Fruit fly (Drosophila melanogaster): ENCODE measurements around the gene Ras85D.

The Ras85D gene

dm6 chr3R:9548769-9549168, 35.9 kb upstream of the Ras85D start:
- no peak for TF ChIP-seq HLH106 (tag; optimal IDR thresholded peaks at IDR 0.05)
- no peak for TF ChIP-seq Jra (GFP tag; optimal IDR thresholded peaks at IDR 0.05)
- TF ChIP-seq dsf (GFP tag; optimal IDR thresholded peaks at IDR 0.05; ENCODE audit: borderline replicate concordance): no peak
- TF ChIP-seq psq (GFP tag; optimal IDR thresholded peaks at IDR 0.05): no peak
- TF ChIP-seq OdsH (GFP tag; optimal IDR thresholded peaks at IDR 0.05): no peak
- TF ChIP-seq h (GFP tag; optimal IDR thresholded peaks at IDR 0.05): no peak
- TF ChIP-seq dl (GFP tag; optimal IDR thresholded peaks at IDR 0.05; ENCODE audit: insufficient read depth in 1 of 2, partially characterized antibody in 2 of 2): no peak
- no peak for TF ChIP-seq fru (GFP tag; optimal IDR thresholded peaks at IDR 0.05)
- TF ChIP-seq Mio (GFP tag; optimal IDR thresholded peaks at IDR 0.05): no peak
- TF ChIP-seq ey (GFP tag; optimal IDR thresholded peaks at IDR 0.05): no peak
- TF ChIP-seq jim (GFP tag; optimal IDR thresholded peaks at IDR 0.05): no peak
- no peak for TF ChIP-seq pan (optimal IDR thresholded peaks at IDR 0.05)
- TF ChIP-seq brk (GFP tag; optimal IDR thresholded peaks at IDR 0.05): no peak

DNA sequence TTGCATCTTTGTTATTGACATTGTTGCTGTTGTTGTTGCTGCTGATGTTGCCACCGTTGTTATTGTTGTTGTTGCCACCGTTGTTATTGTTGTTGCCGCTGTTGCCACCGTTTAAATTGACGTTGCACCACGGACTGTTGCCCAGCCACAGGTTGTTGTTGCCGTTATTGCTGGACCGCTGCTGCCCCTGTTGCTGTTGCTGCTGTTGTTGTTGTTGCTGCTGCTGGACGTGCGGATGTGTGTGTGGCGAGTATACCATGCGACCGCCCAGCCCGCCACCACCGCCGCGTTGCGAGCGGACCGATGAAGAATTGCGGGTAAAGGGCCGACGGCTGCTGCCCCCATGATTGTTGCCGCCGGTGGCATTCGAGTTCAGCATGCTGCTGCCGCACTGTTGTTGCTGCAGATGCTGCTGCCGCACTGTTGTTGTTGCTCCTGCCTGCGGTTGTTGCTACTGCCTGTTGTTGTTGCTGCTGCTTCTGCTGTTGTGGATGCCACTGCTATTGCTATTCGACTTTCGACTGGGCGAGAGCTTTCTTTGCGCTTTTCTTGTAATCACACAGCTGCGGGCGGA, 34.0 kb upstream of the Ras85D start:
- TF ChIP-seq Jra (GFP tag; optimal IDR thresholded peaks at IDR 0.05): no peak
- peak; percentile 82 for TF ChIP-seq Dfd (GFP tag; optimal IDR thresholded peaks at IDR 0.05)

dm6 chr3R:9543495-9544180, 30.8 kb upstream of the Ras85D start:
- TF ChIP-seq OdsH (GFP tag; optimal IDR thresholded peaks at IDR 0.05) (no peak), N (GFP tag; optimal IDR thresholded peaks at IDR 0.05) (peak; percentile 29), Hr83 (GFP tag; optimal IDR thresholded peaks at IDR 0.05; ENCODE audit: poor library complexity, severe bottlenecking) (no peak)

dm6 chr3R:9534595-9535217, 21.8 kb upstream of the Ras85D start:
- TF ChIP-seq Dif (GFP tag; optimal IDR thresholded peaks at IDR 0.05; ENCODE audit: partially characterized antibody) (peak; percentile 85), Vsx2 (GFP tag; optimal IDR thresholded peaks at IDR 0.05; ENCODE audit: partially characterized antibody) (peak; percentile 36), dl (GFP tag; optimal IDR thresholded peaks at IDR 0.05; ENCODE audit: insufficient read depth in 1 of 2, partially characterized antibody in 2 of 2) (peak; percentile 80 to 85), pan (optimal IDR thresholded peaks at IDR 0.05) (no peak)

DNA sequence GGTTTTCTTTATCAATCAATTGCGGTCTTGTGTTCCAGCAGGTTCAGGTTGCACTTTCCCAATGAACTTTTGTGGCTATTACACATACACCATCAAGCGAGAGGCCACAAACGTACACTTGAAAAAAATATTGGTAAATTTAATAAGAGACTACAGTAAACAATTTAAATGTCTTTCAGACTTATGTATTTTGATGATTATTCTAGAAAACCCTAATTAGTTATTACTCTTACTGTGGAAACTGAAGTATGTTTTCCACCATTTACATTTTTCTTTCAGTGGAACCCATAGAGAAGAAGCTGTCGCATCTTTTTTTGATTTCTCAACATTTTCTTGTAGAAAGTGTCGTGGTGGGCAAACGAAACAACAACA, 21.2 kb upstream of the Ras85D start:
- TF ChIP-seq Hr78 (GFP tag; optimal IDR thresholded peaks at IDR 0.05): no peak
- TF ChIP-seq tai (GFP tag; optimal IDR thresholded peaks at IDR 0.05): peak; percentile 81
- TF ChIP-seq dl (GFP tag; optimal IDR thresholded peaks at IDR 0.05; ENCODE audit: insufficient read depth in 1 of 2, partially characterized antibody in 2 of 2): no peak
- TF ChIP-seq Jra (GFP tag; optimal IDR thresholded peaks at IDR 0.05): peak; percentile 65
- TF ChIP-seq sage (GFP tag; optimal IDR thresholded peaks at IDR 0.05): peak; percentile 50
- TF ChIP-seq brk (GFP tag; optimal IDR thresholded peaks at IDR 0.05): peak; percentile 77
- TF ChIP-seq fru (GFP tag; optimal IDR thresholded peaks at IDR 0.05): peak; percentile 89
- TF ChIP-seq CG9705 (GFP tag; optimal IDR thresholded peaks at IDR 0.05): peak; percentile 7
- TF ChIP-seq rgr (GFP tag; optimal IDR thresholded peaks at IDR 0.05): peak; percentile 90
- TF ChIP-seq Abd-B (GFP tag; optimal IDR thresholded peaks at IDR 0.05): no peak
- TF ChIP-seq dsf (GFP tag; optimal IDR thresholded peaks at IDR 0.05; ENCODE audit: borderline replicate concordance): peak; percentile 69
- no peak for TF ChIP-seq jim (GFP tag; optimal IDR thresholded peaks at IDR 0.05)
- TF ChIP-seq pan (optimal IDR thresholded peaks at IDR 0.05): no peak
- TF ChIP-seq Dif (GFP tag; optimal IDR thresholded peaks at IDR 0.05; ENCODE audit: partially characterized antibody): no peak
- no peak for TF ChIP-seq Dfd (GFP tag; optimal IDR thresholded peaks at IDR 0.05)
- no peak for TF ChIP-seq Vsx2 (GFP tag; optimal IDR thresholded peaks at IDR 0.05; ENCODE audit: partially characterized antibody)
- TF ChIP-seq usp (GFP tag; optimal IDR thresholded peaks at IDR 0.05): no peak
- TF ChIP-seq CrebA (GFP tag; optimal IDR thresholded peaks at IDR 0.05; ENCODE audit: borderline replicate concordance): no peak
- TF ChIP-seq Hr83 (GFP tag; optimal IDR thresholded peaks at IDR 0.05; ENCODE audit: poor library complexity, severe bottlenecking): no peak
- peak; percentile 88 for TF ChIP-seq ey (GFP tag; optimal IDR thresholded peaks at IDR 0.05)
- peak; percentile 84 for TF ChIP-seq Sp1 (GFP tag; optimal IDR thresholded peaks at IDR 0.05)
- peak; percentile 63 for TF ChIP-seq dmrt93B (GFP tag; optimal IDR thresholded peaks at IDR 0.05)
- TF ChIP-seq foxo (GFP tag; optimal IDR thresholded peaks at IDR 0.05): peak in 1 of 2 experiments; percentile 84
- no peak for TF ChIP-seq Myc (optimal IDR thresholded peaks at IDR 0.05)
- TF ChIP-seq Hnf4 (GFP tag; optimal IDR thresholded peaks at IDR 0.05): peak; percentile 87
- no peak for TF ChIP-seq lola (GFP tag; optimal IDR thresholded peaks at IDR 0.05)
- peak; percentile 87 for TF ChIP-seq br (GFP tag; optimal IDR thresholded peaks at IDR 0.05)
- TF ChIP-seq N (GFP tag; optimal IDR thresholded peaks at IDR 0.05): no peak
- TF ChIP-seq h (GFP tag; optimal IDR thresholded peaks at IDR 0.05): peak; percentile 77
- TF ChIP-seq OdsH (GFP tag; optimal IDR thresholded peaks at IDR 0.05): peak; percentile 85
- TF ChIP-seq Mio (GFP tag; optimal IDR thresholded peaks at IDR 0.05): no peak
- TF ChIP-seq CG32264 (GFP tag; optimal IDR thresholded peaks at IDR 0.05): peak; percentile 70
- peak; percentile 66 for TF ChIP-seq psq (GFP tag; optimal IDR thresholded peaks at IDR 0.05)
- TF ChIP-seq GATAd (GFP tag; optimal IDR thresholded peaks at IDR 0.05): peak; percentile 6
- TF ChIP-seq HLH106 (tag; optimal IDR thresholded peaks at IDR 0.05): peak; percentile 80
- peak; percentile 85 for TF ChIP-seq sv (GFP tag; optimal IDR thresholded peaks at IDR 0.05)

Data from whole organism, wandering third instar larva.